Worm (Caenorhabditis elegans) whole organism, L4 larva: ENCODE measurements around the gene Y50D4B.6.

Experiments
- aha-1 ChIP-seq: fragments of 150-350 bp; peaks from one replicate; lab custom pipeline; 2014; ENCODE audit warnings: missing biosample characterization, missing genetic modification characterization
- dmd-9 ChIP-seq: fragments of 200-800 bp; sonication (Bioruptor generic); IDR thresholded peaks from 2 replicates; pipeline ENCODE4 v1.3.6; 2022; ENCODE audit warnings: missing genetic modification reagents, missing genetic modification characterization, missing compliant biosample characterization
- lin-29 ChIP-seq: fragments of 200-800 bp; sonication (Bioruptor generic); IDR thresholded peaks from 2 replicates; pipeline ENCODE4 v1.3.6; 2022; ENCODE audit warnings: missing genetic modification reagents, missing genetic modification characterization, missing compliant biosample characterization
- mes-2 ChIP-seq: sonication (generic microtip); optimal IDR thresholded peaks from 2 replicates; lab custom pipeline; 2016; ENCODE audit warnings: missing genotype, mild to moderate bottlenecking, missing genetic modification characterization, missing compliant biosample characterization; ENCODE audit not compliant: poor library complexity, severe bottlenecking
- nhr-42 ChIP-seq: fragments of 200-800 bp; sonication (Bioruptor generic); IDR thresholded peaks from 2 replicates; pipeline ENCODE4 v1.3.6; 2022; ENCODE audit warnings: missing genetic modification characterization, missing compliant biosample characterization
- php-3 ChIP-seq: fragments of 200-800 bp; sonication (Bioruptor generic); IDR thresholded peaks from 2 replicates; pipeline ENCODE4 v1.3.6; 2022; ENCODE audit warnings: missing genetic modification reagents, missing genetic modification characterization, missing compliant biosample characterization
- sdz-12 ChIP-seq: fragments of 200-800 bp; sonication (Bioruptor generic); optimal IDR thresholded peaks from 2 replicates; lab custom pipeline; 2018; ENCODE audit warnings: mild to moderate bottlenecking, missing genetic modification characterization, missing compliant biosample characterization
- unc-39 ChIP-seq: sonication (generic microtip); optimal IDR thresholded peaks from 2 replicates; lab custom pipeline; 2017; ENCODE audit warnings: missing biosample characterization, missing genetic modification characterization

ce11 chrV:1064491-1064890 is 19.6 kb upstream of the Y50D4B.6 start, which contains the start of gene str-67:
- TF ChIP-seq aha-1 (no peak), php-3 (GFP tag; lab: Robert Waterston, UW) (no peak), sdz-12 (GFP tag; lab: Kevin White, UChicago) (no peak), dmd-9 (GFP tag; lab: Robert Waterston, UW) (no peak), lin-29 (GFP tag; lab: Robert Waterston, UW) (no peak), unc-39 (tag; lab: Kevin White, UChicago) (no peak), mes-2 (tag; lab: Kevin White, UChicago) (no peak), nhr-42 (GFP tag; lab: Robert Waterston, UW) (no peak)
